Worm (Caenorhabditis elegans) whole organism, midembryonic: ENCODE measurements around the gene str-221.

Source experiments
- T22C8.4 ChIP-seq: fragments of 200-800 bp; sonication (Bioruptor generic); IDR thresholded peaks from 2 replicates; pipeline ENCODE4 v1.3.6; 2022; ENCODE audit warnings: missing genetic modification characterization, missing compliant biosample characterization
- cog-1 ChIP-seq: sonication (generic microtip); optimal IDR thresholded peaks from 2 replicates; lab custom pipeline; 2016; ENCODE audit warnings: missing genetic modification characterization, missing compliant biosample characterization
- flt-1 ChIP-seq: fragments of 200-800 bp; sonication (Bioruptor generic); IDR thresholded peaks from 2 replicates; pipeline ENCODE4 v1.3.6; 2022; ENCODE audit warnings: missing genetic modification characterization, missing compliant biosample characterization
- klf-2 ChIP-seq: fragments of 200-800 bp; sonication (Bioruptor generic); conservative IDR thresholded peaks from 2 replicates; pipeline ENCODE4 v1.3.6; 2022; ENCODE audit warnings: missing genetic modification reagents, missing genetic modification characterization, missing compliant biosample characterization
- med-1 ChIP-seq: sonication (generic microtip); optimal IDR thresholded peaks from 2 replicates; lab custom pipeline; 2017; ENCODE audit warnings: missing genetic modification characterization, mild to moderate bottlenecking, missing compliant biosample characterization, antibody characterized with exemption, missing genetic modification reagents; ENCODE audit not compliant: insufficient read depth
- ref-1 ChIP-seq: fragments of 200-800 bp; sonication (Bioruptor generic); conservative IDR thresholded peaks from 2 replicates; pipeline ENCODE4 v1.3.6; 2022; ENCODE audit warnings: missing genetic modification reagents, missing genetic modification characterization, missing compliant biosample characterization
- tab-1 ChIP-seq: fragments of 200-800 bp; sonication (Bioruptor generic); IDR thresholded peaks from 2 replicates; pipeline ENCODE4 v1.3.6; 2022; ENCODE audit warnings: missing genetic modification characterization, missing compliant biosample characterization
- ztf-23 ChIP-seq: fragments of 200-800 bp; sonication (Bioruptor generic); IDR thresholded peaks from 2 replicates; pipeline ENCODE4 v1.3.6; 2022; ENCODE audit warnings: missing genetic modification reagents, missing genetic modification characterization, missing compliant biosample characterization
- ztf-29 ChIP-seq: fragments of 200-800 bp; sonication (Bioruptor generic); IDR thresholded peaks from 2 replicates; pipeline ENCODE4 v1.3.6; 2022; ENCODE audit warnings: missing genetic modification reagents, missing genetic modification characterization, missing compliant biosample characterization

str-221 gene

DNA sequence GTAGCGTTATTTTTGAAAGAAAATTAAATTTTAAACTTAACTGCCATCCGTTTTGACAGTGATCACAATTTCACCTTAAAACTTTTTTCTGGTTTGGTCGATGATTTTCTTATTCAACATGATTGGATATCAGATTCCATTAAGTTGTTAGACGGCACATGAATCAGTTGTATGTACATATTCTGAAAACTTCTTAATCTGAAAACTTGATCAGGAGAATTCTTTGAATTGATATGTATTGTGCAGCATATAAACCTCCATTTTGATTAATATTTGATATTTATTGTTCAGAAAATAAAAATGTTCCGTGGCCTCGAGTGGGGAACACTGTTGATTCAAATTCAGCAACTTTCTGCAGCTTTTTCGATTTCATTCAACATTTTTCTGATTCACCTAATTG, at the start of gene str-221:
Gene str-221 (plus strand): TSS at position 301 of the 400 bp plus-strand sequence.
- TF ChIP-seq tab-1 (GFP tag; lab: Robert Waterston, UW) (no peak), klf-2 (no peak), cog-1 (tag; lab: Kevin White, UChicago) (no peak), ztf-29 (GFP tag; lab: Robert Waterston, UW) (no peak), ref-1 (GFP tag; lab: Robert Waterston, UW) (no peak), T22C8.4 (no peak), flt-1 (no peak), med-1 (GFP tag; lab: Kevin White, UChicago) (no peak), ztf-23 (GFP tag; lab: Robert Waterston, UW) (no peak)

- TF ChIP-seq T22C8.4 (no peak), ref-1 (GFP tag; lab: Robert Waterston, UW) (no peak), tab-1 (GFP tag; lab: Robert Waterston, UW) (no peak), med-1 (GFP tag; lab: Kevin White, UChicago) (no peak), cog-1 (tag; lab: Kevin White, UChicago) (no peak), flt-1 (no peak), klf-2 (no peak), ztf-23 (GFP tag; lab: Robert Waterston, UW) (no peak), ztf-29 (GFP tag; lab: Robert Waterston, UW) (no peak)
Measured at ce11 chrV:1593799-1594420, 46.2 kb upstream of the str-221 start, which contains the start of gene F16B4.4. TSS of gene F16B4.4 (plus strand) at chrV:1594019.

- TF ChIP-seq ztf-29 (GFP tag; lab: Robert Waterston, UW) (no peak), med-1 (GFP tag; lab: Kevin White, UChicago) (no peak), flt-1 (no peak), cog-1 (tag; lab: Kevin White, UChicago) (no peak), klf-2 (no peak), T22C8.4 (no peak)
Measured at ce11 chrV:1594554-1595092, 45.5 kb upstream of the str-221 start.

DNA sequence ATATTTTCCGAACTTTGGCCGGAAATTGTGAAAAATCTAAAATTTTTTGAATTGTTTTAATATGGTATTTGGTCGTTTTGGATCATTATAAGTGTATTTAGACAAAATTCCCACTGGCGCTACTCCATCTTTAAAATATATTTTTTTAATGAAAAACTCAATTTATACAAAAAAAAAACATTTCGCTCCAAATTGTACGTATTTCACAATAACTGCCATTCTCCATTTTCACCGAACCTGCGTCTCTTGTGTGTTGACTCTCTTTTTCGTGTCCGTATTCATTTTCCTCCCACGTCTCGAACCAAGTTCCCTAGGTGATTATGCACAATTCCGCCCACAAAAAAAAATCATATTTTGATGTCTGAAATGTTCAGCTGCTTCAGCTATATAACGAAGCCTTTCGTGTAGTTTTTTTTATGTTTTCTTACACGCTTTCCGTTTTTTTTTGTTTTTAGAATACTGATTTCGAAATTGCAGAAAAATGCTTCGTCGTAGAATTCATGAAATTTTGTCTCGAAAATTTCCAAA, 39.5 kb upstream of the str-221 start, which contains the start of gene F16B4.2:
Gene F16B4.2 (plus strand): TSS at position 478 of the 528 bp plus-strand sequence.
- TF ChIP-seq T22C8.4 (no peak), ztf-23 (GFP tag; lab: Robert Waterston, UW) (no peak), klf-2 (no peak), tab-1 (GFP tag; lab: Robert Waterston, UW) (no peak), flt-1 (no peak)

ce11 chrV:1607790-1608189, 32.3 kb upstream of the str-221 start, which contains the start of gene nhr-178:
TSS of gene nhr-178 (minus strand) at chrV:1607953.
- no peak for TF ChIP-seq T22C8.4
- no peak for TF ChIP-seq ref-1 (GFP tag; lab: Robert Waterston, UW)
- TF ChIP-seq ztf-23 (GFP tag; lab: Robert Waterston, UW), result no peak
- no peak for TF ChIP-seq flt-1
- TF ChIP-seq ztf-29 (GFP tag; lab: Robert Waterston, UW), result no peak
- no peak for TF ChIP-seq cog-1 (tag; lab: Kevin White, UChicago)
- TF ChIP-seq med-1 (GFP tag; lab: Kevin White, UChicago), result no peak
- TF ChIP-seq klf-2, result no peak
- TF ChIP-seq tab-1 (GFP tag; lab: Robert Waterston, UW), result no peak

- TF ChIP-seq med-1 (GFP tag; lab: Kevin White, UChicago) (no peak), T22C8.4 (no peak), ztf-23 (GFP tag; lab: Robert Waterston, UW) (no peak), cog-1 (tag; lab: Kevin White, UChicago) (no peak), klf-2 (no peak), flt-1 (no peak), ref-1 (GFP tag; lab: Robert Waterston, UW) (no peak), tab-1 (GFP tag; lab: Robert Waterston, UW) (no peak), ztf-29 (GFP tag; lab: Robert Waterston, UW) (no peak)
Measured at ce11 chrV:1610097-1610496, 30.0 kb upstream of the str-221 start, which contains the start of gene nhr-177. TSS of gene nhr-177 (plus strand) at chrV:1610263.

DNA sequence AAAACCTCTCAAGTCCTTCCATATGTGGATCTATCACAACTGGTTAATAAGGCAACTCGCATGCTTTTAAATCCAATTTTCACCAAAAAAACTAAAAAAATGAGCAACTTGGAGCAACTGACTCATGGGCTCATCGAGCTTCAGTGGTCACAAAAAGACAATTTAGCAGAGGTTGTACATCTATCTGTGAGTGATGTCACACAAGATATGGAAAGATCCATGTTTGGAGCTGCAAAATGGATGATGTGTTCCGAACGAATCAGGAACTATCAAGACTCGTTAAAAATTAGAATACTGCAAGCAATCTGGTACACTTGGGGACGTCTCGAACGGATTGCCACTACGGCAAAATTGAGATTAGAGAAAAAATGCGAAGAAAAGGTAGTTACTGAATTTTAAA, 28.5 kb upstream of the str-221 start:
- TF ChIP-seq ztf-23 (GFP tag; lab: Robert Waterston, UW), result no peak

DNA sequence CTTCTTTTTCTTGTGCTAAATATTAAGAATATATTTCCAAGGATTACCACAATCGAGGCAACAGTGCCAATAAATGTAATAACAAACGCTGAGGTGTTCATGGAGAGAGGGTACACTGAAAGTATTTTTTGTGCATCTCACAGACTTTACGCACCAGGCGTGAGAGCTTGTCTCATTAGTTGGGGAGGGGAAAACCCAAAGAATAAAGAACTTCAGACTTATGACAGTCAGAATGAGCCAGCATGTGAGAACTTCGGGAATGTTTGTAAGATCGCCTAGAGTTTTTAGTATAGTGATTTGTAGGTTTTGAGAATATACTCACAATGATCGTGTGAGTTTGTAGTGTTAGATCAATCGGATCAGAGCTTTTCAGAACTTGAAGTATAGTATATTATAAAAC, 25.4 kb upstream of the str-221 start, which contains the start of gene srbc-41:
Gene srbc-41 (minus strand): TSS at position 101 of the 400 bp plus-strand sequence.
- TF ChIP-seq ref-1 (GFP tag; lab: Robert Waterston, UW), result no peak
- no peak for TF ChIP-seq tab-1 (GFP tag; lab: Robert Waterston, UW)

DNA sequence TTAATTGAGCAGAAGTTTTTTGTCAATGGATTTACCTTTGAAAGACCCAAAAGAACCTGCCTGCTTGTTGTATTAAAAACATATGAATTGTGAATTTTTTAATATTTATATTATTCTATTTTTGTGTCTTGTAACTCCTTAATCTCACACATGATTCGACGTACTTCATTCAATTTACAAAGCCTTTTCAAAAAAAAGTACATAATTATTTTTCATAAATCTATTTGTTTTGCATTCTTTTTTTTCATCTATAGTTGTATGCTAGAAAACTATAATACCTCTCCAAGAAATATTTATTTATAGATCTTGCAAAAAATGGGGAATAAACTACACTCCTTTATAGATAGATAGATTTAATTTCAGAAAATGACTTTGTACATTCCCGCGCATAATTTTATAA, 21.3 kb upstream of the str-221 start, which contains the start of gene nhr-179:
Gene nhr-179 (minus strand): TSS at position 101 of the 400 bp plus-strand sequence.
- TF ChIP-seq ref-1 (GFP tag; lab: Robert Waterston, UW), result no peak
- TF ChIP-seq tab-1 (GFP tag; lab: Robert Waterston, UW), result no peak
- no peak for TF ChIP-seq flt-1
- no peak for TF ChIP-seq cog-1 (tag; lab: Kevin White, UChicago)
- no peak for TF ChIP-seq med-1 (GFP tag; lab: Kevin White, UChicago)
- no peak for TF ChIP-seq klf-2
- TF ChIP-seq ztf-29 (GFP tag; lab: Robert Waterston, UW), result no peak
- no peak for TF ChIP-seq T22C8.4
- no peak for TF ChIP-seq ztf-23 (GFP tag; lab: Robert Waterston, UW)

ce11 chrV:1620537-1620936, 19.6 kb upstream of the str-221 start:
- no peak for TF ChIP-seq ztf-29 (GFP tag; lab: Robert Waterston, UW)
- TF ChIP-seq ztf-23 (GFP tag; lab: Robert Waterston, UW), result no peak
